Worm (Caenorhabditis elegans) whole organism, L4/young adult: Measurements from ENCODE around the gene syp-1.

Experiments used
- W03F9.2 ChIP-seq: fragments of 150-350 bp; optimal IDR thresholded peaks from 2 replicates; lab custom pipeline; 2014; ENCODE audit warnings: missing biosample characterization, missing genetic modification characterization
- dao-5 ChIP-seq: sonication (generic microtip); optimal IDR thresholded peaks from 2 replicates; lab custom pipeline; 2016; ENCODE audit warnings: missing genotype, missing genetic modification characterization, moderate library complexity, missing compliant biosample characterization
- him-1 ChIP-seq: sonication (generic microtip); optimal IDR thresholded peaks from 2 replicates; lab custom pipeline; 2016; ENCODE audit warnings: missing genotype, missing genetic modification reagents, missing genetic modification characterization, missing compliant biosample characterization

- TF ChIP-seq him-1 (tag; lab: Kevin White, UChicago) (no peak), W03F9.2 (tag; lab: Kevin White, UChicago) (no peak), dao-5 (tag; lab: Kevin White, UChicago) (no peak)
Measured at ce11 chrV:16395131-16395530, 8.9 kb upstream of the syp-1 start, which contains the start of gene F13A7.11.
